Fruit fly (Drosophila melanogaster) whole organism, prepupa: ENCODE results near the gene GluProRS.

Source experiments
- Blimp-1 ChIP-seq: fragments of 200-800 bp; sonication (Bioruptor generic); optimal IDR thresholded peaks from 3 replicates; lab custom pipeline; 2017; ENCODE audit warnings: missing biosample characterization, missing genetic modification characterization, mild to moderate bottlenecking, moderate library complexity, missing genetic modification reagents
- CG16779 ChIP-seq: fragments of 200-800 bp; sonication (Bioruptor generic); optimal IDR thresholded peaks from 3 replicates; lab custom pipeline; 2017; ENCODE audit warnings: missing biosample characterization, mild to moderate bottlenecking, missing genetic modification characterization
- CG6163 ChIP-seq: fragments of 200-800 bp; sonication (Bioruptor generic); IDR thresholded peaks from 3 replicates; pipeline ENCODE4 v1.3.6; 2022; ENCODE audit warnings: missing biosample characterization, missing genetic modification characterization
- Gug ChIP-seq: fragments of 200-800 bp; sonication (Bioruptor generic); IDR thresholded peaks from 2 replicates; pipeline ENCODE4 v1.3.6; 2022; ENCODE audit warnings: missing biosample characterization, missing genetic modification characterization
- Smox ChIP-seq: fragments of 200-800 bp; sonication (Bioruptor generic); optimal IDR thresholded peaks from 3 replicates; lab custom pipeline; 2016; ENCODE audit warnings: missing biosample characterization, missing genetic modification characterization

dm6 chr3R:23992823-23993797 is 34.9 kb upstream of the GluProRS start, which contains the start of the genes Epp and Rab7:
- 0 out of 2 replicates have a peak, but pooled peaks have one; percentile 8 for TF ChIP-seq Gug
- TF ChIP-seq Smox, result no peak
- TF ChIP-seq CG16779, result no peak
- TF ChIP-seq CG6163 (GFP tag; lab: Robert Waterston, UW), result 0 out of 3 replicates have a peak, but pooled peaks have one; percentile 35
- peak; percentile 77 for TF ChIP-seq Blimp-1 (GFP tag; lab: Kevin White, UChicago)
